Fruit fly (Drosophila melanogaster) whole organism, embryonic: ENCODE results near the gene Nrx-IV.

Experiments used
- Abd-B ChIP-seq: fragments of 200-800 bp; sonication (Bioruptor generic); optimal IDR thresholded peaks from 2 replicates; lab custom pipeline; 2018; ENCODE audit warnings: missing biosample characterization, mild to moderate bottlenecking, missing genetic modification characterization, moderate library complexity
- Atf3 ChIP-seq: fragments of 200-800 bp; sonication (Bioruptor generic); optimal IDR thresholded peaks from 3 replicates; lab custom pipeline; 2016; ENCODE audit warnings: missing biosample characterization, missing genetic modification characterization
- Awh ChIP-seq: fragments of 200-800 bp; sonication (Bioruptor generic); IDR thresholded peaks from 2 replicates; pipeline ENCODE4, ENCODE4 v1.3.6; 2022; ENCODE audit warnings: missing biosample characterization, missing genetic modification characterization
- CG10209 ChIP-seq: fragments of 200-800 bp; sonication (Bioruptor generic); optimal IDR thresholded peaks from 3 replicates; lab custom pipeline; 2017; ENCODE audit warnings: missing biosample characterization, mild to moderate bottlenecking, missing genetic modification characterization, missing genetic modification reagents
- CG10267 ChIP-seq: fragments of 200-800 bp; sonication (Bioruptor generic); optimal IDR thresholded peaks from 2 replicates; lab custom pipeline; 2018; ENCODE audit warnings: missing biosample characterization, mild to moderate bottlenecking, missing genetic modification characterization, moderate library complexity
- CG1233 ChIP-seq: fragments of 200-800 bp; sonication (Bioruptor generic); optimal IDR thresholded peaks from 4 replicates; lab custom pipeline; 2018; ENCODE audit warnings: missing biosample characterization, mild to moderate bottlenecking, missing genetic modification characterization
- CG13624 ChIP-seq: fragments of 200-800 bp; sonication (Bioruptor generic); optimal IDR thresholded peaks from 2 replicates; lab custom pipeline; 2016; ENCODE audit warnings: missing biosample characterization, missing genetic modification characterization
- CG14014 ChIP-seq: fragments of 200-800 bp; sonication (Bioruptor generic); IDR thresholded peaks from 2 replicates; pipeline ENCODE4 v1.3.6; 2022; ENCODE audit warnings: missing biosample characterization, missing genetic modification characterization
- CG14965 ChIP-seq: fragments of 200-800 bp; sonication (Bioruptor generic); optimal IDR thresholded peaks from 2 replicates; lab custom pipeline; 2016; ENCODE audit warnings: missing biosample characterization, missing genetic modification characterization, borderline replicate concordance
- CG15479 ChIP-seq: fragments of 200-800 bp; sonication (Bioruptor generic); optimal IDR thresholded peaks from 3 replicates; lab custom pipeline; 2019; ENCODE audit warnings: missing biosample characterization, mild to moderate bottlenecking, missing genetic modification characterization, moderate library complexity
- CG1603 ChIP-seq: fragments of 200-800 bp; sonication (Bioruptor generic); optimal IDR thresholded peaks from 2 replicates; lab custom pipeline; 2019; ENCODE audit warnings: missing biosample characterization, mild to moderate bottlenecking, missing genetic modification characterization, moderate library complexity
- CG17829 ChIP-seq: fragments of 200-800 bp; optimal IDR thresholded peaks from 2 replicates; lab custom pipeline; 2019; ENCODE audit warnings: missing biosample characterization, mild to moderate bottlenecking, missing genetic modification characterization, moderate library complexity
- CG5245 ChIP-seq: fragments of 200-800 bp; sonication (Bioruptor generic); optimal IDR thresholded peaks from 3 replicates; lab custom pipeline; 2016; ENCODE audit warnings: missing biosample characterization, missing genetic modification characterization
- CG5953 ChIP-seq: fragments of 200-800 bp; sonication (Bioruptor generic); IDR thresholded peaks from 2 replicates; pipeline ENCODE4 v1.3.6; 2022; ENCODE audit warnings: missing biosample characterization, missing genetic modification characterization
- CG6854 ChIP-seq: fragments of 200-800 bp; sonication (Bioruptor generic); optimal IDR thresholded peaks from 3 replicates; lab custom pipeline; 2017; ENCODE audit warnings: missing biosample characterization, mild to moderate bottlenecking, missing genetic modification characterization
- CG7372 ChIP-seq: fragments of 200-800 bp; sonication (Bioruptor generic); IDR thresholded peaks from 2 replicates; pipeline ENCODE4 v1.3.6; 2022; ENCODE audit warnings: missing biosample characterization, missing genetic modification characterization
- CHES-1-like ChIP-seq: fragments of 200-800 bp; sonication (Bioruptor generic); optimal IDR thresholded peaks from 2 replicates; lab custom pipeline; 2016; ENCODE audit warnings: missing biosample characterization, missing genetic modification characterization
- Dad ChIP-seq: fragments of 200-800 bp; sonication (Bioruptor generic); optimal IDR thresholded peaks from 3 replicates; lab custom pipeline; 2016; ENCODE audit warnings: missing biosample characterization, missing genetic modification characterization
- Drgx ChIP-seq: fragments of 200-800 bp; sonication (Bioruptor generic); IDR thresholded peaks from 2 replicates; pipeline ENCODE4 v1.3.6; 2022; ENCODE audit warnings: missing biosample characterization, missing genetic modification characterization
- Eip74EF ChIP-seq, 2 experiments: fragments of 200-800 bp in 1 of 2; fragments of >200 bp in 1 of 2; sonication (Bioruptor generic) in 1 of 2; optimal IDR thresholded peaks; 2 replicates each; lab custom pipeline; 2017 to 2019; ENCODE audit warnings: missing biosample characterization in 2 of 2, missing genetic modification characterization in 2 of 2, mild to moderate bottlenecking in 1 of 2, moderate library complexity in 1 of 2
- Ets65A ChIP-seq: fragments of 200-800 bp; sonication (Bioruptor generic); peaks from one replicate; lab custom pipeline; 2016; ENCODE audit warnings: missing biosample characterization, missing genetic modification characterization
- Fer2 ChIP-seq: fragments of 200-800 bp; sonication (Bioruptor generic); optimal IDR thresholded peaks from 2 replicates; lab custom pipeline; 2018; ENCODE audit warnings: missing biosample characterization, mild to moderate bottlenecking, missing genetic modification characterization, moderate library complexity
- HLH3B ChIP-seq: fragments of 200-800 bp; sonication (Bioruptor generic); IDR thresholded peaks from 2 replicates; pipeline ENCODE4 v1.3.6; 2022; ENCODE audit warnings: missing biosample characterization, missing genetic modification characterization
- MTF-1 ChIP-seq: fragments of 200-800 bp; sonication (Bioruptor generic); optimal IDR thresholded peaks from 2 replicates; lab custom pipeline; 2018; ENCODE audit warnings: missing biosample characterization, mild to moderate bottlenecking, missing genetic modification characterization, borderline replicate concordance
- Mrtf ChIP-seq: fragments of 200-800 bp; sonication (Bioruptor generic); IDR thresholded peaks from 3 replicates; pipeline ENCODE4 v1.3.6; 2022; ENCODE audit warnings: missing biosample characterization, missing genetic modification characterization
- NC2β ChIP-seq: fragments of 200-800 bp; sonication (Bioruptor generic); optimal IDR thresholded peaks from 2 replicates; lab custom pipeline; 2016; ENCODE audit warnings: missing biosample characterization, missing genetic modification characterization
- Nf-YC ChIP-seq: fragments of 200-800 bp; optimal IDR thresholded peaks from 3 replicates; lab custom pipeline; 2019; ENCODE audit warnings: missing biosample characterization, mild to moderate bottlenecking, missing genetic modification characterization, moderate library complexity
- Side ChIP-seq: fragments of 200-800 bp; sonication (Bioruptor generic); optimal IDR thresholded peaks from 2 replicates; lab custom pipeline; 2016; ENCODE audit warnings: missing biosample characterization, missing genetic modification characterization
- Sry-β ChIP-seq: fragments of 200-800 bp; sonication (Bioruptor generic); optimal IDR thresholded peaks from 2 replicates; lab custom pipeline; 2018; ENCODE audit warnings: missing biosample characterization, mild to moderate bottlenecking, missing genetic modification characterization, moderate library complexity
- ab ChIP-seq: fragments of 200-800 bp; sonication (Bioruptor generic); optimal IDR thresholded peaks from 2 replicates; lab custom pipeline; 2016; ENCODE audit warnings: missing biosample characterization, missing genetic modification characterization
- ase ChIP-seq: fragments of 200-800 bp; sonication (Bioruptor generic); IDR thresholded peaks from 3 replicates; pipeline ENCODE4 v1.3.6; 2022; ENCODE audit warnings: missing biosample characterization, missing genetic modification characterization
- bcd ChIP-seq: fragments of 200-800 bp; sonication (Bioruptor generic); optimal IDR thresholded peaks from 2 replicates; lab custom pipeline; 2017; ENCODE audit warnings: missing biosample characterization, mild to moderate bottlenecking, missing genetic modification characterization
- cwo ChIP-seq: fragments of 200-800 bp; sonication (Bioruptor generic); optimal IDR thresholded peaks from 3 replicates; lab custom pipeline; 2017; ENCODE audit warnings: missing biosample characterization, missing genetic modification characterization, mild to moderate bottlenecking, moderate library complexity, missing genetic modification reagents
- gce ChIP-seq: fragments of 200-800 bp; sonication (Bioruptor generic); IDR thresholded peaks from 3 replicates; pipeline ENCODE4 v1.3.6; 2022; ENCODE audit warnings: missing biosample characterization, missing genetic modification characterization
- gcm ChIP-seq: fragments of 200-800 bp; sonication (Bioruptor generic); optimal IDR thresholded peaks from 2 replicates; lab custom pipeline; 2019; ENCODE audit warnings: missing biosample characterization, mild to moderate bottlenecking, missing genetic modification characterization, moderate library complexity
- ham ChIP-seq: fragments of 200-800 bp; sonication (Bioruptor generic); IDR thresholded peaks from 2 replicates; pipeline ENCODE4 v1.3.6; 2022; ENCODE audit warnings: missing biosample characterization, missing genetic modification characterization
- ind ChIP-seq: fragments of 200-800 bp; sonication (Bioruptor generic); optimal IDR thresholded peaks from 3 replicates; lab custom pipeline; 2016; ENCODE audit warnings: missing biosample characterization, missing genetic modification characterization
- insv ChIP-seq, 2 experiments: fragments of 200-800 bp; sonication (Bioruptor generic); optimal IDR thresholded peaks; 3 replicates each; lab custom pipeline; 2016 to 2018; ENCODE audit warnings: missing biosample characterization in 2 of 2, missing genetic modification characterization in 2 of 2
- jigr1 ChIP-seq: fragments of 200-800 bp; sonication (Bioruptor generic); IDR thresholded peaks from 3 replicates; pipeline ENCODE4 v1.3.6; 2022; ENCODE audit warnings: missing biosample characterization, missing genetic modification characterization
- kay ChIP-seq: fragments of 200-800 bp; sonication (Bioruptor generic); optimal IDR thresholded peaks from 2 replicates; lab custom pipeline; 2016; ENCODE audit warnings: missing biosample characterization, missing genetic modification characterization
- lab ChIP-seq: fragments of 200-800 bp; sonication (Bioruptor generic); optimal IDR thresholded peaks from 3 replicates; lab custom pipeline; 2017; ENCODE audit warnings: missing biosample characterization, missing genetic modification characterization, mild to moderate bottlenecking, moderate library complexity, missing genetic modification reagents
- otp ChIP-seq: fragments of 200-800 bp; sonication (Bioruptor generic); IDR thresholded peaks from 3 replicates; pipeline ENCODE4, ENCODE4 v1.3.6; 2022; ENCODE audit warnings: missing biosample characterization, missing genetic modification characterization
- p53 ChIP-seq: fragments of 200-800 bp; sonication (Bioruptor generic); optimal IDR thresholded peaks from 2 replicates; lab custom pipeline; 2016; ENCODE audit warnings: missing biosample characterization, missing genetic modification characterization
- pb ChIP-seq: fragments of 200-800 bp; sonication (Bioruptor generic); optimal IDR thresholded peaks from 3 replicates; lab custom pipeline; 2016; ENCODE audit warnings: missing biosample characterization, missing genetic modification characterization
- pum ChIP-seq: fragments of 200-800 bp; sonication (Bioruptor generic); optimal IDR thresholded peaks from 2 replicates; lab custom pipeline; 2016; ENCODE audit warnings: missing biosample characterization, missing genetic modification characterization
- run ChIP-seq: fragments of 200-800 bp; sonication (Bioruptor generic); optimal IDR thresholded peaks from 3 replicates; lab custom pipeline; 2018; ENCODE audit warnings: missing biosample characterization, mild to moderate bottlenecking, missing genetic modification characterization
- slbo ChIP-seq: fragments of 200-800 bp; sonication (Bioruptor generic); IDR thresholded peaks from 2 replicates; pipeline ENCODE4 v1.3.6; 2022; ENCODE audit warnings: missing biosample characterization, missing genetic modification characterization
- sqz ChIP-seq: fragments of 200-800 bp; sonication (Bioruptor generic); optimal IDR thresholded peaks from 3 replicates; lab custom pipeline; 2018; ENCODE audit warnings: missing biosample characterization, mild to moderate bottlenecking, missing genetic modification characterization
- unpg ChIP-seq: fragments of 200-800 bp; sonication (Bioruptor generic); optimal IDR thresholded peaks from 3 replicates; lab custom pipeline; 2018; ENCODE audit warnings: missing biosample characterization, mild to moderate bottlenecking, missing genetic modification characterization, moderate library complexity
- usp ChIP-seq: fragments of >200 bp; optimal IDR thresholded peaks from 2 replicates; lab custom pipeline; 2017; ENCODE audit warnings: missing biosample characterization, missing genetic modification characterization
- vnd ChIP-seq: fragments of 200-800 bp; sonication (Bioruptor generic); IDR thresholded peaks from 3 replicates; pipeline ENCODE4 v1.3.6; 2022; ENCODE audit warnings: missing biosample characterization, missing genetic modification characterization; ENCODE audit not compliant: partially characterized antibody
- zen ChIP-seq: fragments of 200-800 bp; sonication (Bioruptor generic); optimal IDR thresholded peaks from 3 replicates; lab custom pipeline; 2018; ENCODE audit warnings: missing biosample characterization, mild to moderate bottlenecking, missing genetic modification characterization, moderate library complexity

Nrx-IV gene

DNA sequence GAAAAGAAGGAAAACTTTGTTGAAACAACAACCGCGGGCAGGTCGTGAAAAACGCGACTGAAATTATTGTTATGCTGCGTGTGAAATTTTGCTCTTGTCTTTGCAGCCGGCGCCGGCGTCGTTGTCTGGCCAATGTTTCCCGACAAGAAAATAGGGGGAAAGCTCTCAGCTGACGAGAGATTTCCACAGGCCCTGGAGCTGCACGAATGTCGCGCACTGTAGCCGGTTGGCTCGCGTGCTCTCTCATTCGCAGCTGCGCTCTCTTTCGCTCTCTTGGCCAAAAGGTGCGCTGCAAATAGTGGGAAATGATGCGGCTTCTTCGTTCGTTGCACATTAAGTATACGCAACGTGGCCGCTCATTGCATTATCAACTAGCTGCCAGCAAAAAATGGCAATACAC lies 17.4 kb downstream of the Nrx-IV start, which contains the start of gene CG9760 (continued):
- TF ChIP-seq jigr1 (GFP tag; lab: Robert Waterston, UW) (no peak), Mrtf (GFP tag; lab: Robert Waterston, UW) (no peak), MTF-1 (no peak), ase (GFP tag; lab: Robert Waterston, UW) (no peak), CG13624 (GFP tag; lab: Kevin White, UChicago) (no peak), CG5245 (GFP tag; lab: Kevin White, UChicago) (no peak), ind (GFP tag; lab: Kevin White, UChicago) (no peak), gce (GFP tag; lab: Robert Waterston, UW) (0 out of 3 replicates have a peak, but pooled peaks have one; percentile 12), Awh (GFP tag; lab: Robert Waterston, UW) (no peak), Drgx (GFP tag; lab: Robert Waterston, UW) (no peak), Atf3 (GFP tag; lab: Kevin White, UChicago) (no peak), slbo (GFP tag; lab: Robert Waterston, UW) (peak; percentile 25; the same call in 1 of the 2 replicates), CG14965 (GFP tag; lab: Kevin White, UChicago) (no peak), CG17829 (tag; lab: Kevin White, UChicago) (no peak), run (tag; lab: Kevin White, UChicago) (no peak), Dad (GFP tag; lab: Kevin White, UChicago) (no peak), ab (GFP tag; lab: Kevin White, UChicago) (no peak), CG1233 (GFP tag; lab: Kevin White, UChicago) (no peak), CG6854 (GFP tag; lab: Kevin White, UChicago) (no peak), Nf-YC (tag; lab: Kevin White, UChicago) (no peak), Ets65A (GFP tag; lab: Kevin White, UChicago) (peak; percentile 56), ham (no peak), usp (GFP tag; lab: Kevin White, UChicago) (no peak), insv (GFP tag; optimal IDR thresholded peaks at IDR 0.05; lab: Kevin White, UChicago) (no peak), CG10209 (GFP tag; lab: Kevin White, UChicago) (no peak), pum (GFP tag; lab: Kevin White, UChicago) (no peak), bcd (no peak), unpg (no peak), vnd (GFP tag; lab: Robert Waterston, UW) (no peak), gcm (GFP tag; lab: Kevin White, UChicago) (no peak), Side (GFP tag; lab: Kevin White, UChicago) (no peak), Sry-β (GFP tag; lab: Kevin White, UChicago) (no peak), cwo (no peak), CG15479 (no peak), lab (GFP tag; lab: Kevin White, UChicago) (no peak), Fer2 (tag; lab: Kevin White, UChicago) (no peak), CG7372 (GFP tag; lab: Robert Waterston, UW) (peak; percentile 66; the same call in 1 of the 2 replicates), CHES-1-like (GFP tag; lab: Kevin White, UChicago) (no peak), CG14014 (GFP tag; lab: Robert Waterston, UW) (no peak), pb (GFP tag; lab: Kevin White, UChicago) (no peak), otp (GFP tag; lab: Robert Waterston, UW) (no peak; the same call in 2 of the 3 replicates), HLH3B (GFP tag; lab: Robert Waterston, UW) (0 out of 2 replicates have a peak, but pooled peaks have one; percentile 39), NC2β (GFP tag; lab: Kevin White, UChicago) (no peak), Abd-B (GFP tag; lab: Kevin White, UChicago) (no peak), p53 (GFP tag; lab: Kevin White, UChicago) (no peak), CG5953 (GFP tag; lab: Robert Waterston, UW) (peak; percentile 44; the same call in 1 of the 2 replicates), Eip74EF (GFP tag; optimal IDR thresholded peaks at IDR 0.05; lab: Kevin White, UChicago) (no peak), kay (GFP tag; lab: Kevin White, UChicago) (no peak), sqz (GFP tag; lab: Kevin White, UChicago) (no peak), CG1603 (tag; lab: Kevin White, UChicago) (peak; percentile 46), zen (no peak), CG10267 (tag; lab: Kevin White, UChicago) (no peak)
